Worm (Caenorhabditis elegans) whole organism, young adult: ENCODE measurements around the gene tatn-1.

Experiments
- B0336.3 ChIP-seq: fragments of 200-800 bp; sonication (Bioruptor generic); IDR thresholded peaks from 2 replicates; pipeline ENCODE4 v1.3.6; 2022; ENCODE audit warnings: missing genetic modification characterization, missing compliant biosample characterization
- F22D6.2 ChIP-seq: sonication (generic microtip); optimal IDR thresholded peaks from 2 replicates; lab custom pipeline; 2016; ENCODE audit warnings: mild to moderate bottlenecking, missing genetic modification characterization, missing compliant biosample characterization
- F39B2.1 ChIP-seq: fragments of 200-800 bp; sonication (Bioruptor generic); IDR thresholded peaks from 2 replicates; pipeline ENCODE4 v1.3.6; 2022; ENCODE audit warnings: missing genetic modification reagents, missing genetic modification characterization, missing compliant biosample characterization
- Y53G8AR.9 ChIP-seq: fragments of 200-800 bp; sonication (Bioruptor generic); conservative IDR thresholded peaks from 2 replicates; pipeline ENCODE4 v1.3.6; 2022; ENCODE audit warnings: missing genetic modification reagents, missing genetic modification characterization, missing compliant biosample characterization
- ZK185.1 ChIP-seq: sonication (generic microtip); optimal IDR thresholded peaks from 2 replicates; lab custom pipeline; 2016; ENCODE audit warnings: mild to moderate bottlenecking, missing genetic modification characterization, missing compliant biosample characterization; ENCODE audit not compliant: poor library complexity, severe bottlenecking
- aptf-2 ChIP-seq: fragments of 200-800 bp; sonication (Bioruptor generic); conservative IDR thresholded peaks from 2 replicates; pipeline ENCODE4 v1.3.6; 2022; ENCODE audit warnings: missing genetic modification reagents, missing genetic modification characterization, missing compliant biosample characterization
- atf-7 ChIP-seq: sonication (generic microtip); optimal IDR thresholded peaks from 2 replicates; lab custom pipeline; 2017; ENCODE audit warnings: mild to moderate bottlenecking, missing genetic modification characterization, missing compliant biosample characterization
- bed-1 ChIP-seq: fragments of 200-800 bp; sonication (Bioruptor generic); IDR thresholded peaks from 2 replicates; pipeline ENCODE4 v1.3.6; 2022; ENCODE audit warnings: missing genetic modification reagents, missing genetic modification characterization, missing compliant biosample characterization
- bed-2 ChIP-seq: fragments of 200-800 bp; sonication (Bioruptor generic); IDR thresholded peaks from 2 replicates; pipeline ENCODE4 v1.3.6; 2022; ENCODE audit warnings: missing genetic modification reagents, missing genetic modification characterization, missing compliant biosample characterization
- ccch-3 ChIP-seq: fragments of 200-800 bp; sonication (Bioruptor generic); optimal IDR thresholded peaks from 2 replicates; lab custom pipeline; 2018; ENCODE audit warnings: mild to moderate bottlenecking, missing genetic modification characterization, missing compliant biosample characterization
- cebp-1 ChIP-seq, 2 experiments: fragments of 200-800 bp in 1 of 2; sonication (Bioruptor generic) in 1 of 2; sonication (generic microtip) in 1 of 2; IDR thresholded peaks in 1 of 2; optimal IDR thresholded peaks in 1 of 2; 2 replicates each; pipeline versions ENCODE4 v1.3.6 to Lab custom; 2017 to 2022; ENCODE audit warnings: missing compliant biosample characterization in 2 of 2, missing genetic modification characterization in 2 of 2, mild to moderate bottlenecking in 1 of 2, missing genetic modification reagents in 1 of 2, moderate library complexity in 1 of 2
- chd-7 ChIP-seq: sonication (generic microtip); optimal IDR thresholded peaks from 2 replicates; lab custom pipeline; 2016; ENCODE audit warnings: mild to moderate bottlenecking, missing genetic modification characterization, moderate library complexity, missing compliant biosample characterization
- dox-1 ChIP-seq: fragments of 200-800 bp; sonication (Bioruptor generic); IDR thresholded peaks from 2 replicates; pipeline ENCODE4 v1.3.6; 2022; ENCODE audit warnings: missing genetic modification reagents, missing genetic modification characterization, missing compliant biosample characterization
- dpl-1 ChIP-seq: fragments of 150-350 bp; optimal IDR thresholded peaks from 2 replicates; lab custom pipeline; 2014; ENCODE audit warnings: missing biosample characterization, missing genetic modification reagents, missing genetic modification characterization
- egl-44 ChIP-seq: fragments of 200-800 bp; sonication (Bioruptor generic); IDR thresholded peaks from 2 replicates; pipeline ENCODE4 v1.3.6; 2022; ENCODE audit warnings: missing genetic modification reagents, missing genetic modification characterization, missing compliant biosample characterization
- ets-4 ChIP-seq: fragments of 200-800 bp; sonication (Bioruptor generic); optimal IDR thresholded peaks from 2 replicates; lab custom pipeline; 2018; ENCODE audit warnings: mild to moderate bottlenecking, missing genetic modification characterization, missing compliant biosample characterization
- let-607 ChIP-seq, 2 experiments: fragments of 200-800 bp in 1 of 2; sonication (Bioruptor generic) in 1 of 2; sonication (generic microtip) in 1 of 2; optimal IDR thresholded peaks; 2 replicates each; lab custom pipeline; 2016 to 2018; ENCODE audit warnings: mild to moderate bottlenecking in 2 of 2, missing compliant biosample characterization in 2 of 2, missing genetic modification characterization in 2 of 2, moderate library complexity in 2 of 2, missing genotype in 1 of 2
- lin-40 ChIP-seq: sonication (generic microtip); optimal IDR thresholded peaks from 2 replicates; lab custom pipeline; 2016; ENCODE audit warnings: missing genetic modification characterization, mild to moderate bottlenecking, missing compliant biosample characterization, missing genotype, missing genetic modification reagents
- madf-10 ChIP-seq: sonication (generic microtip); optimal IDR thresholded peaks from 2 replicates; lab custom pipeline; 2016; ENCODE audit warnings: mild to moderate bottlenecking, missing genetic modification characterization, missing compliant biosample characterization
- madf-3 ChIP-seq: fragments of 200-800 bp; sonication (Bioruptor generic); IDR thresholded peaks from 2 replicates; pipeline ENCODE4 v1.3.6; 2022; ENCODE audit warnings: missing genetic modification reagents, missing genetic modification characterization, missing compliant biosample characterization
- mxl-1 ChIP-seq: sonication (generic microtip); optimal IDR thresholded peaks from 2 replicates; lab custom pipeline; 2016; ENCODE audit warnings: missing genetic modification characterization, missing compliant biosample characterization
- nfya-2 ChIP-seq: fragments of 200-800 bp; sonication (Bioruptor generic); IDR thresholded peaks from 2 replicates; pipeline ENCODE4 v1.3.6; 2022; ENCODE audit warnings: missing genetic modification reagents, missing genetic modification characterization, missing compliant biosample characterization
- nhr-80 ChIP-seq: sonication (generic microtip); optimal IDR thresholded peaks from 2 replicates; lab custom pipeline; 2016; ENCODE audit warnings: missing genetic modification characterization, missing compliant biosample characterization
- nhr-90 ChIP-seq: sonication (generic microtip); optimal IDR thresholded peaks from 2 replicates; lab custom pipeline; 2016; ENCODE audit warnings: missing genotype, mild to moderate bottlenecking, missing genetic modification characterization, missing compliant biosample characterization
- repo-1 ChIP-seq: sonication (generic microtip); optimal IDR thresholded peaks from 2 replicates; lab custom pipeline; 2017; ENCODE audit warnings: mild to moderate bottlenecking, missing genetic modification characterization, missing compliant biosample characterization
- snpc-4 ChIP-seq, 5 experiments: fragments of 150-350 bp in 1 of 5; sonication (generic microtip) in 4 of 5; optimal IDR thresholded peaks; 2 replicates each; lab custom pipeline; 2014 to 2018; ENCODE audit warnings: missing genetic modification characterization in 5 of 5, missing biosample characterization in 3 of 5, antibody characterized with exemption in 2 of 5, mild to moderate bottlenecking in 2 of 5, missing compliant biosample characterization in 2 of 5, missing genotype in 2 of 5, moderate library complexity in 2 of 5, missing genetic modification reagents in 1 of 5
- somi-1 ChIP-seq: fragments of 200-800 bp; sonication (Bioruptor generic); optimal IDR thresholded peaks from 2 replicates; lab custom pipeline; 2018; ENCODE audit warnings: mild to moderate bottlenecking, missing genetic modification characterization, missing compliant biosample characterization
- tbp1 ChIP-seq: fragments of 200-800 bp; sonication (Bioruptor generic); optimal IDR thresholded peaks from 2 replicates; lab custom pipeline; 2018; ENCODE audit warnings: mild to moderate bottlenecking, missing genetic modification characterization, missing compliant biosample characterization
- unc-62 ChIP-seq: fragments of 150-350 bp; optimal IDR thresholded peaks from 2 replicates; lab custom pipeline; 2014; ENCODE audit warnings: missing biosample characterization, missing genetic modification reagents, missing genetic modification characterization
- xnd-1 ChIP-seq: sonication (generic microtip); optimal IDR thresholded peaks from 2 replicates; lab custom pipeline; 2016; ENCODE audit warnings: missing genotype, missing genetic modification reagents, missing genetic modification characterization, missing compliant biosample characterization
- ztf-18 ChIP-seq: sonication (generic microtip); optimal IDR thresholded peaks from 2 replicates; lab custom pipeline; 2016; ENCODE audit warnings: missing genotype, mild to moderate bottlenecking, missing genetic modification characterization, missing compliant biosample characterization
- ztf-22 ChIP-seq: fragments of 200-800 bp; sonication (Bioruptor generic); optimal IDR thresholded peaks from 2 replicates; lab custom pipeline; 2018; ENCODE audit warnings: mild to moderate bottlenecking, missing genetic modification characterization, moderate library complexity, missing compliant biosample characterization
- ztf-28 ChIP-seq: fragments of 200-800 bp; sonication (Bioruptor generic); IDR thresholded peaks from 2 replicates; pipeline ENCODE4 v1.3.6; 2022; ENCODE audit warnings: missing genetic modification reagents, missing genetic modification characterization, missing compliant biosample characterization

The tatn-1 gene

DNA sequence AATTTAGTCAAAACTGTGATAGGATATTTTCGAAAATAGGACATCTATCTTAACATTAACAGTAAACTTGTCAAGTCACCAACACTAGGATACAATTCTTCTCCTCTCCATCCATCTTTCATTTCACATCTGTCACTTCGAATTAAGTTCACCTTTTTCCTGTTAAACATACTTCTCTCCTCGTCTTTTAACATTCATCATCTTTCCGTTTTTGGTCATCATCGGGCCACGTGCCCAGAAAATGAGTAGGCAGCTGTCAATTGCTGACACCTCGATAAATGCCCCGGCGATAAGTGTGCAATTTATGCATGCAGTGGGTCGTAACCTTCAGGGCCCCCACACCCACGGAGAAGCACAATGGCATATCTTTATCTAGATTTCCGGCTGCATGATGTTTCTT is 10.6 kb upstream of the tatn-1 start (continued):
- TF ChIP-seq nhr-90 (peak; percentile 18), Y53G8AR.9 (GFP tag; lab: Robert Waterston, UW) (no peak), aptf-2 (no peak), madf-10 (tag; lab: Kevin White, UChicago) (no peak), chd-7 (tag; lab: Kevin White, UChicago) (no peak), mxl-1 (tag; lab: Kevin White, UChicago) (no peak), nhr-80 (tag; lab: Kevin White, UChicago) (peak; percentile 78), ztf-28 (GFP tag; lab: Robert Waterston, UW) (no peak), somi-1 (no peak), madf-3 (no peak), snpc-4 (GFP tag; optimal IDR thresholded peaks at IDR 0.05; lab: Kevin White, UChicago) (no peak), snpc-4 (tag; optimal IDR thresholded peaks at IDR 0.05; lab: Kevin White, UChicago) (no peak), nfya-2 (GFP tag; lab: Robert Waterston, UW) (no peak), bed-2 (no peak)

DNA sequence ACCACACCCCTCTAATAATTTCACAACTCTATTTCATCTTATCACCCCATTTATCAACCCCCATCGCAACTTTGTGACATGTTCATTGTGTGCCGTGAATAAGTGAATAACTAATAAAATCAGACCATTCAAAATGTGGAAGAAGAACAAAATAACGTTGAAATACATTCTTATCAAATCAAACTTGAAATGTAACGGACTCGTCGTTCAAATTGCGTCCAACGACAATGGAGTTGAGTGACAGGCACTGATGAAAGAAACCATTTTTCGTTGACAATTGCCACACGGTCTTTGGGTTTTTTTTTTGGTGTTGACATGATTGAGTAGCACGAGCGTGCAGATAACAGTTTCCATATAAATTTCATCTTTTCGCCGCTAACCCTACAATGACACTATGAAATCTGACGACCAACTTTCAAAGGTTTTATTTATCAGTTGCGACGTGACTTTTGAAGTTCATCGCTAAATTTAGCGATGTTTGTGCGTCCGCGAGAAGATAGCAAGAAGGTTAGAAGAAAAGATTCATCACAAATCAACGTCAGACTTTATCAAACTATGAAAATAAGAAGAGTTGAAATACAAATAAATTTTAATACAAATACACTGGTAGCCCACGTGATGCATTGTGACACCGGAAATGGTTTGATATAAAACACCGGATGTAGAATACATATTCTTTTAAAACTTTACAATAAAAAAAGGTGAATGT is 7.2 kb upstream of the tatn-1 start:
- TF ChIP-seq chd-7 (tag; lab: Kevin White, UChicago): peak; percentile 22
- peak; percentile 27 for TF ChIP-seq unc-62
- peak; percentile 54 for TF ChIP-seq ztf-22 (GFP tag; lab: Kevin White, UChicago)
- TF ChIP-seq ztf-18 (tag; lab: Kevin White, UChicago): no peak
- TF ChIP-seq egl-44 (GFP tag; lab: Robert Waterston, UW): 0 out of 2 replicates have a peak, but pooled peaks have one; percentile 32
- TF ChIP-seq nhr-90: peak; percentile 37
- TF ChIP-seq B0336.3: peak; percentile 72
- TF ChIP-seq let-607 (tag; optimal IDR thresholded peaks at IDR 0.05; lab: Kevin White, UChicago): peak; percentile 71 to 89
- no peak for TF ChIP-seq dpl-1 (GFP tag; lab: Kevin White, UChicago)
- TF ChIP-seq F22D6.2 (tag; lab: Kevin White, UChicago): peak; percentile 20
- no peak for TF ChIP-seq repo-1
- TF ChIP-seq ets-4 (GFP tag; lab: Kevin White, UChicago): peak; percentile 71
- peak; percentile 66 for TF ChIP-seq madf-10 (tag; lab: Kevin White, UChicago)
- peak; percentile 7; the same call in 1 of the 2 replicates for TF ChIP-seq cebp-1 (GFP tag; IDR thresholded peaks at IDR 0.05; lab: Robert Waterston, UW)
- TF ChIP-seq cebp-1 (tag; optimal IDR thresholded peaks at IDR 0.05; lab: Kevin White, UChicago): peak; percentile 62
- TF ChIP-seq atf-7 (tag; lab: Kevin White, UChicago): peak; percentile 82
- TF ChIP-seq nhr-80 (tag; lab: Kevin White, UChicago): peak; percentile 99
- peak; percentile 28 for TF ChIP-seq tbp1 (GFP tag; lab: Kevin White, UChicago)
- TF ChIP-seq lin-40: peak; percentile 70
- TF ChIP-seq snpc-4 (GFP tag; optimal IDR thresholded peaks at IDR 0.05; lab: Kevin White, UChicago): no peak
- peak in 2 of 4 experiments; percentile 11 to 27 for TF ChIP-seq snpc-4 (tag; optimal IDR thresholded peaks at IDR 0.05; lab: Kevin White, UChicago)
- no peak for TF ChIP-seq bed-1 (GFP tag; lab: Robert Waterston, UW)
- TF ChIP-seq xnd-1: no peak
- TF ChIP-seq dox-1: peak; percentile 43
- TF ChIP-seq F39B2.1: no peak

DNA sequence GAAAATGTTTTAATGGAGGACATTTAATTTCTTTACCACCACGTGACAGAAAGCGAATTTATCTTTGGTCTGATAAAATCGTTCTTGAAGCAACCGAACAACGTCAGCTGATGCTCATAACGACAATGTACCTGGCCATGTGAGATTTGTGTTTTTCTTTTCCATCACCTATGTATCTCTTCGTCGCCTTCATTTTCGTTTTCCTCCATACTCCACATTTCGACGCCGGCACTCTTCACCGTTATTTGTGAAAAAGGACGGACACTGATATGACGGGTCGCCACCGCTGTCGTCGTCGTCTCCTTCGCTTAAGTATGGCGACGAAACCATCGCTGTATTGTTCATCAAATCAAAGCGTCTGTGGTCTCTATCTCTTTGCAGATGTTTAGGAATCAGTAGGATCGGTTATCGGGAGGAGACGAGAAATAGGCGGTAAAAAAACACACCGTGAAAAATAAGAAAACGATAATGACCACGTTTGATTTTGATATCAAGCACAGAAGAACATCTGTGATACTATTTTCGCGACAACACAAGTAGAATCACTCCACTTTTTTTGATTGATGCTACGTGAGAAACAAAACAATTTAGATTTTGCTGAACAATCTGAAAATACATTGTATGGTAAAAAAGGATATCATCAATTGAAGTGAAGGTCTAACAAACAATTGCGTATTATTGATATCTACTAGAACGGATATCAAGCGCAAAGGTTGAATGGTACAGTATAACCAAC is 3.8 kb upstream of the tatn-1 start:
- TF ChIP-seq nhr-80 (tag; lab: Kevin White, UChicago): peak; percentile 35
- peak; percentile 5 for TF ChIP-seq lin-40
- TF ChIP-seq somi-1: peak; percentile 19
- no peak for TF ChIP-seq ZK185.1 (tag; lab: Kevin White, UChicago)
- no peak for TF ChIP-seq ccch-3 (GFP tag; lab: Kevin White, UChicago)
- TF ChIP-seq, all 124 proteins: peak for 3
